Fruit fly (Drosophila melanogaster): ENCODE results near the gene CG10333.

DNA sequence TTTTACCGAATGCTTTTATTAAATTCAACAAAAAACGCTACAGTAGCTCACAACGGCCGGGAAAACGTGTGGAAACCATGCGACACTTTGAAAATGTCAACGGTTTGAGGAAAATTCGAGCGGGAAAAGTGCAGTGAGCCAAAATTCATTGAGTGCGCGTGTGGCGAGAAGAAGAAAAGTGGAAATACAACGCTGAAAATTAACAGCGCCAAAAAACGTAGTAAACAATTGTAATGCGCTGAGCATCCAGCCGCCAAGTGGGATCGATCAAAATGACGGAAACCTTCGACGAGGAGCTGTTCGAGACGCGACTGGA is 15.7 kb upstream of the CG10333 start:
- TF ChIP-seq pan (optimal IDR thresholded peaks at IDR 0.05) (no peak), psq (optimal IDR thresholded peaks at IDR 0.05) (no peak), CG8478 (optimal IDR thresholded peaks at IDR 0.05) (no peak), usp (GFP tag; optimal IDR thresholded peaks at IDR 0.05) (no peak), Dll (optimal IDR thresholded peaks at IDR 0.05) (no peak)
